Fruit fly (Drosophila melanogaster): ENCODE results near the gene ato.

ato gene

dm6 chr3R:8264302-8265080 is 13.4 kb upstream of the ato start, which contains the start of the genes RPA1 and Mcm2 (continued):
- peak; percentile 87 for TF ChIP-seq CG31627 (GFP tag; optimal IDR thresholded peaks at IDR 0.05)
- TF ChIP-seq CG15336 (GFP tag; IDR thresholded peaks at IDR 0.05), result peak; percentile 76
- no peak for TF ChIP-seq fd85E (GFP tag; optimal IDR thresholded peaks at IDR 0.05)
- TF ChIP-seq Ets21C (GFP tag; optimal IDR thresholded peaks at IDR 0.05), result peak; percentile 78
- peak; percentile 88 for TF ChIP-seq CG32006 (GFP tag; optimal IDR thresholded peaks at IDR 0.05)
- no peak for TF ChIP-seq CG6276 (GFP tag; optimal IDR thresholded peaks at IDR 0.05)
- peak; percentile 67 for TF ChIP-seq CG6808 (GFP tag; optimal IDR thresholded peaks at IDR 0.05)
- TF ChIP-seq dsx (GFP tag; optimal IDR thresholded peaks at IDR 0.05; ENCODE audit: poor library complexity, severe bottlenecking), result peak; percentile 63
- TF ChIP-seq Sox14 (GFP tag; optimal IDR thresholded peaks at IDR 0.05), result peak; percentile 66
- TF ChIP-seq pdm3 (GFP tag; optimal IDR thresholded peaks at IDR 0.05), result no peak
- peak; percentile 57 to 79 for TF ChIP-seq salr (GFP tag; optimal IDR thresholded peaks at IDR 0.05)
- TF ChIP-seq fd59A (GFP tag; optimal IDR thresholded peaks at IDR 0.05), result peak; percentile 57
- TF ChIP-seq CG10669 (GFP tag; optimal IDR thresholded peaks at IDR 0.05), result peak; percentile 70
- TF ChIP-seq Lpt (GFP tag; optimal IDR thresholded peaks at IDR 0.05), result peak; percentile 75
- peak; percentile 84 for TF ChIP-seq acj6 (GFP tag; optimal IDR thresholded peaks at IDR 0.05)
- TF ChIP-seq fkh (GFP tag; optimal IDR thresholded peaks at IDR 0.05), result peak; percentile 87
- TF ChIP-seq spab (GFP tag; optimal IDR thresholded peaks at IDR 0.05), result peak; percentile 61
- peak; percentile 84 for TF ChIP-seq CG3032 (tag; optimal IDR thresholded peaks at IDR 0.05)
- peak; percentile 83 for TF ChIP-seq CG3919 (GFP tag; optimal IDR thresholded peaks at IDR 0.05)
- peak; percentile 69 for TF ChIP-seq CG11762 (GFP tag; optimal IDR thresholded peaks at IDR 0.05; ENCODE audit: insufficient read depth)

- TF ChIP-seq pdm3 (GFP tag; optimal IDR thresholded peaks at IDR 0.05), result no peak
- no peak for TF ChIP-seq spab (GFP tag; optimal IDR thresholded peaks at IDR 0.05)
- peak; percentile 94 for TF ChIP-seq fkh (GFP tag; optimal IDR thresholded peaks at IDR 0.05)
Measured at dm6 chr3R:8269740-8270139, 8.1 kb upstream of the ato start, which contains the start of gene CG9630. Gene CG9630, minus strand, starts transcription at chr3R:8269896.

- TF ChIP-seq Gug (GFP tag; IDR thresholded peaks at IDR 0.05) (no peak), OdsH (GFP tag; optimal IDR thresholded peaks at IDR 0.05) (no peak), svp (GFP tag) (peak; percentile 100), Eip75B (GFP tag; optimal IDR thresholded peaks at IDR 0.05) (no peak), CG6792 (GFP tag; optimal IDR thresholded peaks at IDR 0.05) (peak; percentile 31), pdm3 (GFP tag; optimal IDR thresholded peaks at IDR 0.05) (no peak), cyc (GFP tag; optimal IDR thresholded peaks at IDR 0.05) (peak; percentile 74), CG6163 (GFP tag; IDR thresholded peaks at IDR 0.05) (no peak), lz (GFP tag; optimal IDR thresholded peaks at IDR 0.05) (peak; percentile 65), Sox102F (GFP tag; optimal IDR thresholded peaks at IDR 0.05) (peak; percentile 75), CG16779 (tag; optimal IDR thresholded peaks at IDR 0.05) (no peak), acj6 (GFP tag; optimal IDR thresholded peaks at IDR 0.05) (no peak), CG6276 (GFP tag; optimal IDR thresholded peaks at IDR 0.05) (no peak), CG10669 (GFP tag; optimal IDR thresholded peaks at IDR 0.05) (no peak), CG6808 (GFP tag; optimal IDR thresholded peaks at IDR 0.05) (no peak), Smox (GFP tag; optimal IDR thresholded peaks at IDR 0.05) (peak; percentile 73), Hr38 (GFP tag; optimal IDR thresholded peaks at IDR 0.05) (no peak), Hr39 (GFP tag; optimal IDR thresholded peaks at IDR 0.05) (peak; percentile 69), CG6854 (GFP tag; optimal IDR thresholded peaks at IDR 0.05) (no peak), salr (GFP tag; optimal IDR thresholded peaks at IDR 0.05) (no peak), esn (GFP tag; optimal IDR thresholded peaks at IDR 0.05) (peak; percentile 72), Ets21C (GFP tag; optimal IDR thresholded peaks at IDR 0.05) (peak; percentile 62), CG34406 (GFP tag; optimal IDR thresholded peaks at IDR 0.05) (peak; percentile 42), fkh (GFP tag; optimal IDR thresholded peaks at IDR 0.05) (no peak), CG7368 (GFP tag; optimal IDR thresholded peaks at IDR 0.05) (no peak), ss (GFP tag; optimal IDR thresholded peaks at IDR 0.05) (no peak), CG31627 (GFP tag; optimal IDR thresholded peaks at IDR 0.05) (peak; percentile 64), topi (GFP tag; optimal IDR thresholded peaks at IDR 0.05) (peak; percentile 70), Met (GFP tag; optimal IDR thresholded peaks at IDR 0.05) (peak; percentile 68)
Measured at dm6 chr3R:8272573-8273165, 5.2 kb upstream of the ato start.

Data from whole organism, prepupa.